Fruit fly (Drosophila melanogaster) ovary, adult (tissue): ENCODE measurements around the gene CG11841.

Experiments used
- CG17801 ChIP-seq: fragments of 200-800 bp; optimal IDR thresholded peaks from 2 replicates; lab custom pipeline; 2019; ENCODE audit warnings: missing biosample characterization, mild to moderate bottlenecking, missing genetic modification characterization, moderate library complexity; ENCODE audit not compliant: partially characterized antibody

Gene CG11841

DNA sequence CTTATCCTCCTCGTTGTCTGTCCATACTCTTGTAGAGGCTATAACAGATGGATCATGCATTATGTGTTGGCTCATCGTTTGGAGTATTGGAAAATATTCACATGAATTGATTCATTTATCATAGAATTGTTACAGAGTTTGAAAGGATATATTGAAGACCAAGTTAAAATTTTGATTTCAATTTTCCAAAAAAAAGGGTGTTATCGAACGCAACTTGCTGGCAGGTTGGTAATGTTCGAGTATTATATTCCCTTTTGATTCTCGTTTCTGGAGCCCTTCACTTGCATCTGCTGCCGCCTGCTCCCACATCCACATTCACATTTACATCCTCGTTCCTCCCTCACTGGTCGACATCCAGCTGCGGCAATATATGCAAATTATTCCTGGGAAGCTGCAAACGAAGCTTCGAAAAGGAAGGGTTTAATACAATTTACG lies 45.2 kb downstream of the CG11841 start:
- no peak for TF ChIP-seq CG17801 (GFP tag; lab: Kevin White, UChicago)

DNA sequence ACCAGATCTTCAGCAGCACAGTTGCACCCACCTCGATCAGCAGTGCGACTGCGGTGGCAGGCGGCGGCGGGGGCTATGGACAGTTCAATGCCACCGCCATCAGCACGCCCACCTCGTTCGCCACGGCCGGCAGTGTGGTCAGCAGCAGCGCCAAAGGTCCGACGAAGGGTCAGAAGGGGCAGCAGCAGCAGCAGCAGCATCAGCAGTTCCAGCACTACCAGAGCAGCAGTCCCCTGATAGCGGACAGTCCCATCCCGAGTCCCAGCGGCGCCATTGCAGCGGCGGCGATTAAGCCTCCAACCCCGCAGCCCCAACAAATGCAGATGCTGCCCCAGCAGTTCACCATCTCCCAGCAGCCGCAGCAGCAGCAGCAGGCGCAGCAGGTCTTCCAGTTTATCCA lies 47.2 kb downstream of the CG11841 start:
- no peak for TF ChIP-seq CG17801 (GFP tag; lab: Kevin White, UChicago)
